Fruit fly (Drosophila melanogaster) whole organism: ENCODE data around the gene rtet.

Experiments used
- CG8478 ChIP-seq: fragments of >200 bp; optimal IDR thresholded peaks from 2 replicates; lab custom pipeline; 2018; ENCODE audit warnings: inconsistent platforms
- Dll ChIP-seq: fragments of >200 bp; optimal IDR thresholded peaks from 2 replicates; lab custom pipeline; 2017
- EcR ChIP-seq, 2 experiments: fragments of >200 bp; optimal IDR thresholded peaks; 2 replicates each; lab custom pipeline; 2017; ENCODE audit warnings: missing biosample characterization in 2 of 2, missing genetic modification characterization in 2 of 2, missing genetic modification reagents in 2 of 2
- pan ChIP-seq: fragments of >200 bp; optimal IDR thresholded peaks from 2 replicates; lab custom pipeline; 2017
- usp ChIP-seq: fragments of >200 bp; optimal IDR thresholded peaks from 2 replicates; lab custom pipeline; 2017; ENCODE audit warnings: missing biosample characterization, missing genetic modification characterization, mixed read lengths

- TF ChIP-seq Dll (no peak), usp (GFP tag; lab: Kevin White, UChicago) (no peak), pan (lab: Kevin White, UChicago) (no peak), EcR (GFP tag; optimal IDR thresholded peaks at IDR 0.05; lab: Kevin White, UChicago) (no peak), CG8478 (lab: Kevin White, UChicago) (no peak)
These were observed 43.0 kb downstream of the rtet start for dm6 chr3R:21151090-21151870.
